Fruit fly (Drosophila melanogaster) whole organism, prepupa: ENCODE data around the gene slow.

ENCODE experiments used
- Blimp-1 ChIP-seq: fragments of 200-800 bp; sonication (Bioruptor generic); optimal IDR thresholded peaks from 3 replicates; lab custom pipeline; 2017; ENCODE audit warnings: missing biosample characterization, missing genetic modification characterization, mild to moderate bottlenecking, moderate library complexity, missing genetic modification reagents
- CG11294 ChIP-seq: fragments of 200-800 bp; sonication (Bioruptor generic); IDR thresholded peaks from 2 replicates; pipeline ENCODE4 v1.3.6; 2022; ENCODE audit warnings: missing biosample characterization, missing genetic modification characterization
- CG11902 ChIP-seq: fragments of 200-800 bp; sonication (Bioruptor generic); optimal IDR thresholded peaks from 3 replicates; lab custom pipeline; 2016; ENCODE audit warnings: missing biosample characterization, missing genetic modification characterization
- CG15336 ChIP-seq: fragments of 200-800 bp; sonication (Bioruptor generic); IDR thresholded peaks from 2 replicates; pipeline ENCODE4 v1.3.6; 2022; ENCODE audit warnings: missing biosample characterization, missing genetic modification characterization
- CG1621 ChIP-seq: fragments of 200-800 bp; sonication (Bioruptor generic); optimal IDR thresholded peaks from 3 replicates; lab custom pipeline; 2018; ENCODE audit warnings: missing biosample characterization, mild to moderate bottlenecking, missing genetic modification characterization
- CG16779 ChIP-seq: fragments of 200-800 bp; sonication (Bioruptor generic); optimal IDR thresholded peaks from 3 replicates; lab custom pipeline; 2017; ENCODE audit warnings: missing biosample characterization, mild to moderate bottlenecking, missing genetic modification characterization
- CG3032 ChIP-seq: fragments of 200-800 bp; optimal IDR thresholded peaks from 2 replicates; lab custom pipeline; 2019; ENCODE audit warnings: missing biosample characterization, mild to moderate bottlenecking, missing genetic modification characterization, moderate library complexity
- CG31627 ChIP-seq: fragments of 200-800 bp; sonication (Bioruptor generic); optimal IDR thresholded peaks from 3 replicates; lab custom pipeline; 2016; ENCODE audit warnings: missing biosample characterization, missing genetic modification characterization
- CG32006 ChIP-seq: fragments of 200-800 bp; sonication (Bioruptor generic); optimal IDR thresholded peaks from 3 replicates; lab custom pipeline; 2017; ENCODE audit warnings: missing biosample characterization, mild to moderate bottlenecking, missing genetic modification characterization
- CG3919 ChIP-seq: fragments of 200-800 bp; sonication (Bioruptor generic); optimal IDR thresholded peaks from 3 replicates; lab custom pipeline; 2016; ENCODE audit warnings: missing biosample characterization, missing genetic modification characterization
- CG4318 ChIP-seq: fragments of 200-800 bp; sonication (Bioruptor generic); optimal IDR thresholded peaks from 3 replicates; lab custom pipeline; 2017; ENCODE audit warnings: missing biosample characterization, mild to moderate bottlenecking, missing genetic modification characterization
- CG6163 ChIP-seq: fragments of 200-800 bp; sonication (Bioruptor generic); IDR thresholded peaks from 3 replicates; pipeline ENCODE4 v1.3.6; 2022; ENCODE audit warnings: missing biosample characterization, missing genetic modification characterization
- CG6276 ChIP-seq: fragments of 200-800 bp; sonication (Bioruptor generic); optimal IDR thresholded peaks from 2 replicates; lab custom pipeline; 2017; ENCODE audit warnings: missing biosample characterization, mild to moderate bottlenecking, missing genetic modification characterization
- CG6792 ChIP-seq: fragments of 200-800 bp; sonication (Bioruptor generic); optimal IDR thresholded peaks from 3 replicates; lab custom pipeline; 2016; ENCODE audit warnings: missing biosample characterization, missing genetic modification characterization
- CG6808 ChIP-seq: fragments of 200-800 bp; sonication (Bioruptor generic); optimal IDR thresholded peaks from 3 replicates; lab custom pipeline; 2017; ENCODE audit warnings: missing biosample characterization, missing genetic modification characterization, mild to moderate bottlenecking, moderate library complexity, missing genetic modification reagents
- CG6854 ChIP-seq: fragments of 200-800 bp; sonication (Bioruptor generic); optimal IDR thresholded peaks from 2 replicates; lab custom pipeline; 2017; ENCODE audit warnings: missing biosample characterization, mild to moderate bottlenecking, missing genetic modification characterization
- CG7368 ChIP-seq: fragments of 200-800 bp; sonication (Bioruptor generic); optimal IDR thresholded peaks from 3 replicates; lab custom pipeline; 2016; ENCODE audit warnings: missing biosample characterization, missing genetic modification characterization
- CG8119 ChIP-seq: fragments of 200-800 bp; sonication (Bioruptor generic); IDR thresholded peaks from 3 replicates; pipeline ENCODE4 v1.3.6; 2022; ENCODE audit warnings: missing biosample characterization, missing genetic modification characterization
- CG8319 ChIP-seq: fragments of 200-800 bp; sonication (Bioruptor generic); optimal IDR thresholded peaks from 3 replicates; lab custom pipeline; 2016; ENCODE audit warnings: missing biosample characterization, missing genetic modification characterization
- CG8632 ChIP-seq: fragments of 200-800 bp; sonication (Bioruptor generic); optimal IDR thresholded peaks from 3 replicates; lab custom pipeline; 2016; ENCODE audit warnings: missing biosample characterization, missing genetic modification characterization
- CG9139 ChIP-seq: fragments of 200-800 bp; sonication (Bioruptor generic); optimal IDR thresholded peaks from 3 replicates; lab custom pipeline; 2017; ENCODE audit warnings: missing biosample characterization, mild to moderate bottlenecking, missing genetic modification characterization
- Eip75B ChIP-seq: fragments of 200-800 bp; sonication (Bioruptor generic); optimal IDR thresholded peaks from 3 replicates; lab custom pipeline; 2016; ENCODE audit warnings: missing biosample characterization, missing genetic modification characterization
- Eip78C ChIP-seq: fragments of 200-800 bp; sonication (Bioruptor generic); peaks from one replicate; lab custom pipeline; 2016; ENCODE audit warnings: missing biosample characterization, missing genetic modification characterization
- Eip93F ChIP-seq: fragments of 200-800 bp; sonication (Bioruptor generic); optimal IDR thresholded peaks from 2 replicates; lab custom pipeline; 2016; ENCODE audit warnings: missing biosample characterization, mild to moderate bottlenecking, missing genetic modification characterization
- Ets21C ChIP-seq: fragments of 200-800 bp; sonication (Bioruptor generic); optimal IDR thresholded peaks from 3 replicates; lab custom pipeline; 2016; ENCODE audit warnings: missing biosample characterization, missing genetic modification characterization
- Ets96B ChIP-seq: fragments of 200-800 bp; optimal IDR thresholded peaks from 2 replicates; lab custom pipeline; 2019; ENCODE audit warnings: missing biosample characterization, mild to moderate bottlenecking, missing genetic modification characterization, moderate library complexity
- Gug ChIP-seq: fragments of 200-800 bp; sonication (Bioruptor generic); IDR thresholded peaks from 2 replicates; pipeline ENCODE4 v1.3.6; 2022; ENCODE audit warnings: missing biosample characterization, missing genetic modification characterization
- Hr38 ChIP-seq: sonication (Bioruptor generic); optimal IDR thresholded peaks from 2 replicates; lab custom pipeline; 2016; ENCODE audit warnings: missing biosample characterization, missing genetic modification characterization
- Hr4 ChIP-seq: fragments of 200-800 bp; sonication (Bioruptor generic); optimal IDR thresholded peaks from 3 replicates; lab custom pipeline; 2016; ENCODE audit warnings: missing biosample characterization, missing genetic modification characterization
- Lpt ChIP-seq: fragments of 200-800 bp; sonication (Bioruptor generic); optimal IDR thresholded peaks from 3 replicates; lab custom pipeline; 2016; ENCODE audit warnings: missing biosample characterization, missing genetic modification characterization
- Met ChIP-seq: fragments of 200-800 bp; sonication (Bioruptor generic); optimal IDR thresholded peaks from 3 replicates; lab custom pipeline; 2016; ENCODE audit warnings: missing biosample characterization, missing genetic modification characterization
- Smox ChIP-seq: fragments of 200-800 bp; sonication (Bioruptor generic); optimal IDR thresholded peaks from 3 replicates; lab custom pipeline; 2016; ENCODE audit warnings: missing biosample characterization, missing genetic modification characterization
- Sox102F ChIP-seq: fragments of 200-800 bp; sonication (Bioruptor generic); optimal IDR thresholded peaks from 2 replicates; lab custom pipeline; 2016; ENCODE audit warnings: missing biosample characterization, mild to moderate bottlenecking, missing genetic modification characterization
- Sox14 ChIP-seq: fragments of 200-800 bp; sonication (Bioruptor generic); optimal IDR thresholded peaks from 3 replicates; lab custom pipeline; 2016; ENCODE audit warnings: missing biosample characterization, missing genetic modification characterization
- Sox15 ChIP-seq: fragments of 200-800 bp; sonication (Bioruptor generic); optimal IDR thresholded peaks from 3 replicates; lab custom pipeline; 2016; ENCODE audit warnings: missing biosample characterization, missing genetic modification characterization
- achi ChIP-seq: fragments of 200-800 bp; sonication (Bioruptor generic); optimal IDR thresholded peaks from 3 replicates; lab custom pipeline; 2016; ENCODE audit warnings: missing biosample characterization, missing genetic modification characterization
- acj6 ChIP-seq: fragments of 200-800 bp; sonication (Bioruptor generic); optimal IDR thresholded peaks from 3 replicates; lab custom pipeline; 2016; ENCODE audit warnings: missing biosample characterization, missing genetic modification characterization
- cyc ChIP-seq: fragments of 200-800 bp; sonication (Bioruptor generic); optimal IDR thresholded peaks from 3 replicates; lab custom pipeline; 2016; ENCODE audit warnings: missing biosample characterization, missing genetic modification characterization
- dac ChIP-seq: fragments of 200-800 bp; sonication (Bioruptor generic); optimal IDR thresholded peaks from 2 replicates; lab custom pipeline; 2017; ENCODE audit warnings: missing biosample characterization, mild to moderate bottlenecking, missing genetic modification characterization
- dsx ChIP-seq: fragments of 200-800 bp; optimal IDR thresholded peaks from 3 replicates; lab custom pipeline; 2019; ENCODE audit warnings: missing biosample characterization, mild to moderate bottlenecking, missing genetic modification characterization, moderate library complexity; ENCODE audit not compliant: poor library complexity, severe bottlenecking
- eg ChIP-seq: fragments of 200-800 bp; sonication (Bioruptor generic); IDR thresholded peaks from 3 replicates; pipeline ENCODE4 v1.3.6; 2022; ENCODE audit warnings: missing biosample characterization, missing genetic modification characterization
- esn ChIP-seq: fragments of 200-800 bp; sonication (Bioruptor generic); optimal IDR thresholded peaks from 2 replicates; lab custom pipeline; 2016; ENCODE audit warnings: missing biosample characterization, mild to moderate bottlenecking, missing genetic modification characterization, moderate library complexity
- fd59A ChIP-seq: fragments of 200-800 bp; sonication (Bioruptor generic); optimal IDR thresholded peaks from 2 replicates; lab custom pipeline; 2017; ENCODE audit warnings: missing biosample characterization, mild to moderate bottlenecking, missing genetic modification characterization, missing genetic modification reagents
- fd85E ChIP-seq: fragments of 200-800 bp; sonication (Bioruptor generic); optimal IDR thresholded peaks from 3 replicates; lab custom pipeline; 2016; ENCODE audit warnings: missing biosample characterization, missing genetic modification characterization
- fkh ChIP-seq: fragments of 200-800 bp; sonication (Bioruptor generic); optimal IDR thresholded peaks from 3 replicates; lab custom pipeline; 2017; ENCODE audit warnings: missing biosample characterization, mild to moderate bottlenecking, missing genetic modification characterization, moderate library complexity
- lz ChIP-seq: fragments of 200-800 bp; sonication (Bioruptor generic); optimal IDR thresholded peaks from 3 replicates; lab custom pipeline; 2016; ENCODE audit warnings: missing biosample characterization, missing genetic modification characterization
- net ChIP-seq: fragments of 200-800 bp; sonication (Bioruptor generic); optimal IDR thresholded peaks from 3 replicates; lab custom pipeline; 2016; ENCODE audit warnings: missing biosample characterization, missing genetic modification characterization
- pdm3 ChIP-seq: fragments of 200-800 bp; sonication (Bioruptor generic); optimal IDR thresholded peaks from 3 replicates; lab custom pipeline; 2016; ENCODE audit warnings: missing biosample characterization, missing genetic modification characterization
- salr ChIP-seq, 2 experiments: fragments of 200-800 bp; sonication (Bioruptor generic); optimal IDR thresholded peaks; 3 replicates each; lab custom pipeline; 2016 to 2018; ENCODE audit warnings: missing biosample characterization in 2 of 2, missing genetic modification characterization in 2 of 2, mild to moderate bottlenecking in 1 of 2
- ss ChIP-seq, 2 experiments: fragments of 200-800 bp; sonication (Bioruptor generic); optimal IDR thresholded peaks; 2 replicates in 1 of 2; 3 replicates in 1 of 2; lab custom pipeline; 2017 to 2018; ENCODE audit warnings: mild to moderate bottlenecking in 2 of 2, missing biosample characterization in 2 of 2, missing genetic modification characterization in 2 of 2, moderate library complexity in 1 of 2
- svp ChIP-seq: fragments of 200-800 bp; sonication (Bioruptor generic); peaks from one replicate; lab custom pipeline; 2016; ENCODE audit warnings: missing biosample characterization, missing genetic modification characterization
- topi ChIP-seq: fragments of 200-800 bp; sonication (Bioruptor generic); optimal IDR thresholded peaks from 3 replicates; lab custom pipeline; 2016; ENCODE audit warnings: missing biosample characterization, missing genetic modification characterization
- vri ChIP-seq: fragments of 200-800 bp; sonication (Bioruptor generic); optimal IDR thresholded peaks from 3 replicates; lab custom pipeline; 2016; ENCODE audit warnings: missing biosample characterization, mild to moderate bottlenecking, missing genetic modification characterization

slow gene

DNA sequence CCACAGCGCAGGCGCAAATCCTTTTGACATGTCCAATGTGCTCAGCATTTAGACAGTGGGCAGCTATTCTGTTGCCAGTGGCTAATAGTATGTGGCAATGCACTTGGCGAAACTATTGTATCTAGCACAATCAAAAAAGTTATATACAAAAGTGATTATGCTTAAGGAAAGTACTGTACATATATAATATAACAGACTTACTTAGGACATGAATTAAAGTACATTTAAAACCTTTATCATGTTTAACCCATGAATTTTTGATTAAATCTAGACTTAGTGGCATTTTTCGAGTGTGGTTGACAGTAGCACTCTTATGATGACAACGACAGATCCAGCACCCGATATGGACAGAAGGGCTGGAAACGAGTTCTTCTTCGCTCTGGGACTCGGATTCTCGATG, 1.1 kb upstream of the slow start:
- TF ChIP-seq net (peak; percentile 10), dac (GFP tag; lab: Kevin White, UChicago) (no peak), svp (peak; percentile 70), lz (GFP tag; lab: Kevin White, UChicago) (peak; percentile 34), CG11902 (GFP tag; lab: Kevin White, UChicago) (peak; percentile 1), Lpt (GFP tag; lab: Kevin White, UChicago) (no peak), fd59A (GFP tag; lab: Kevin White, UChicago) (peak; percentile 71), CG9139 (GFP tag; lab: Kevin White, UChicago) (peak; percentile 72), CG31627 (peak; percentile 21), CG6163 (GFP tag; lab: Robert Waterston, UW) (peak; percentile 77), fd85E (GFP tag; lab: Kevin White, UChicago) (no peak), CG6276 (no peak), Ets21C (no peak), Smox (GFP tag; lab: Kevin White, UChicago) (peak; percentile 33), Hr4 (no peak), Eip78C (GFP tag; lab: Kevin White, UChicago) (peak; percentile 91), CG3032 (tag; lab: Kevin White, UChicago) (peak; percentile 91), CG6808 (GFP tag; lab: Kevin White, UChicago) (peak; percentile 90), cyc (GFP tag; lab: Kevin White, UChicago) (peak; percentile 72), eg (GFP tag; lab: Robert Waterston, UW) (peak; percentile 30; the same call in 1 of the 3 replicates), fkh (GFP tag; lab: Kevin White, UChicago) (no peak), Met (GFP tag; lab: Kevin White, UChicago) (peak; percentile 42), CG7368 (GFP tag; lab: Kevin White, UChicago) (peak; percentile 67), Sox102F (GFP tag; lab: Kevin White, UChicago) (peak; percentile 29), ss (GFP tag; optimal IDR thresholded peaks at IDR 0.05; lab: Kevin White, UChicago) (peak; percentile 61 to 66), CG3919 (GFP tag; lab: Kevin White, UChicago) (peak; percentile 90), CG6792 (GFP tag; lab: Kevin White, UChicago) (peak; percentile 49), CG32006 (peak; percentile 3), Blimp-1 (no peak), topi (peak; percentile 70), Eip93F (no peak), Sox14 (GFP tag; lab: Kevin White, UChicago) (peak; percentile 54), CG1621 (tag; lab: Kevin White, UChicago) (peak; percentile 72), acj6 (GFP tag; lab: Kevin White, UChicago) (peak; percentile 54), vri (GFP tag; lab: Kevin White, UChicago) (peak; percentile 24), CG11294 (GFP tag; lab: Robert Waterston, UW) (no peak), CG8119 (GFP tag; lab: Robert Waterston, UW) (peak; percentile 48; the same call in 2 of the 3 replicates), CG8319 (GFP tag; lab: Kevin White, UChicago) (peak; percentile 8), Eip75B (GFP tag; lab: Kevin White, UChicago) (peak; percentile 74), dsx (peak; percentile 85), Gug (GFP tag; lab: Robert Waterston, UW) (no peak), achi (GFP tag; lab: Kevin White, UChicago) (peak; percentile 54), Sox15 (GFP tag; lab: Kevin White, UChicago) (no peak), pdm3 (GFP tag; lab: Kevin White, UChicago) (peak; percentile 54), CG8632 (GFP tag; lab: Kevin White, UChicago) (peak; percentile 30), Hr38 (GFP tag; lab: Kevin White, UChicago) (no peak), CG4318 (GFP tag; lab: Kevin White, UChicago) (no peak), CG16779 (tag; lab: Kevin White, UChicago) (peak; percentile 3), salr (GFP tag; optimal IDR thresholded peaks at IDR 0.05; lab: Kevin White, UChicago) (peak; percentile 39 to 50), Ets96B (tag; lab: Kevin White, UChicago) (peak; percentile 96), esn (GFP tag; lab: Kevin White, UChicago) (peak; percentile 54), CG6854 (GFP tag; lab: Kevin White, UChicago) (no peak), CG15336 (GFP tag; lab: Robert Waterston, UW) (peak; percentile 30; the same call in 1 of the 2 replicates)
